Fruit fly (Drosophila melanogaster) whole organism, wandering third instar larva: ENCODE measurements around the gene Or22c.

Experiments
- CG9705 ChIP-seq: fragments of 200-800 bp; sonication (Bioruptor generic); optimal IDR thresholded peaks from 2 replicates; lab custom pipeline; 2018; ENCODE audit warnings: missing biosample characterization, mild to moderate bottlenecking, missing genetic modification characterization
- Hnf4 ChIP-seq: fragments of 200-800 bp; sonication (Bioruptor generic); optimal IDR thresholded peaks from 2 replicates; lab custom pipeline; 2016; ENCODE audit warnings: missing biosample characterization, mild to moderate bottlenecking, missing genetic modification characterization
- Hr78 ChIP-seq: fragments of >200 bp; optimal IDR thresholded peaks from 2 replicates; lab custom pipeline; 2017; ENCODE audit warnings: missing biosample characterization, missing genetic modification characterization
- Hr83 ChIP-seq: fragments of 200-300 bp; sonication (Bioruptor generic); optimal IDR thresholded peaks from 2 replicates; lab custom pipeline; 2016; ENCODE audit warnings: missing biosample characterization, mild to moderate bottlenecking, missing genetic modification characterization, moderate library complexity; ENCODE audit not compliant: poor library complexity, severe bottlenecking
- Jra ChIP-seq: sonication (Bioruptor generic); optimal IDR thresholded peaks from 2 replicates; lab custom pipeline; 2016; ENCODE audit warnings: missing biosample characterization, missing genetic modification characterization
- N ChIP-seq: fragments of >200 bp; optimal IDR thresholded peaks from 2 replicates; lab custom pipeline; 2018; ENCODE audit warnings: missing biosample characterization, missing external identifiers, missing genetic modification characterization
- OdsH ChIP-seq: fragments of 200-800 bp; sonication (Bioruptor generic); optimal IDR thresholded peaks from 2 replicates; lab custom pipeline; 2016; ENCODE audit warnings: missing biosample characterization, mild to moderate bottlenecking, missing genetic modification characterization
- h ChIP-seq: fragments of 200-800 bp; sonication (Bioruptor generic); optimal IDR thresholded peaks from 3 replicates; lab custom pipeline; 2016; ENCODE audit warnings: missing biosample characterization, mild to moderate bottlenecking, missing genetic modification characterization
- usp ChIP-seq: fragments of >200 bp; optimal IDR thresholded peaks from 2 replicates; lab custom pipeline; 2017; ENCODE audit warnings: missing biosample characterization, missing genetic modification characterization

- TF ChIP-seq Hr83 (no peak), OdsH (GFP tag; lab: Kevin White, UChicago) (no peak), usp (no peak), N (no peak), Hnf4 (GFP tag; lab: Kevin White, UChicago) (no peak), CG9705 (no peak), h (GFP tag; lab: Kevin White, UChicago) (no peak), Jra (GFP tag; lab: Kevin White, UChicago) (no peak), Hr78 (GFP tag; lab: Kevin White, UChicago) (no peak)
Measured at dm6 chr2L:2035941-2036340, 18.4 kb upstream of the Or22c start, which contains the start of gene CG42296.
